Worm (Caenorhabditis elegans) whole organism, L1 larva: ENCODE results near the gene hil-7.

Experiments used
- C04F5.9 ChIP-seq: sonication (generic microtip); optimal IDR thresholded peaks from 2 replicates; lab custom pipeline; 2016; ENCODE audit warnings: missing genetic modification characterization, missing compliant biosample characterization
- C34B4.2 ChIP-seq: sonication (generic microtip); optimal IDR thresholded peaks from 2 replicates; lab custom pipeline; 2017; ENCODE audit warnings: mild to moderate bottlenecking, missing genetic modification characterization, missing compliant biosample characterization
- alr-1 ChIP-seq: fragments of 200-800 bp; sonication (Bioruptor generic); optimal IDR thresholded peaks from 2 replicates; lab custom pipeline; 2018; ENCODE audit warnings: borderline replicate concordance, mild to moderate bottlenecking, missing genetic modification characterization, missing compliant biosample characterization
- blmp-1 ChIP-seq: fragments of 150-350 bp; optimal IDR thresholded peaks from 2 replicates; lab custom pipeline; 2014; ENCODE audit warnings: missing biosample characterization, missing genetic modification characterization
- ceh-63 ChIP-seq: fragments of 200-800 bp; sonication (Bioruptor generic); optimal IDR thresholded peaks from 2 replicates; lab custom pipeline; 2018; ENCODE audit warnings: mild to moderate bottlenecking, missing genetic modification characterization, missing compliant biosample characterization
- ceh-82 ChIP-seq, 3 experiments: fragments of 150-350 bp in 1 of 3; sonication (generic microtip) in 2 of 3; optimal IDR thresholded peaks; 2 replicates each; lab custom pipeline; 2014 to 2017; ENCODE audit warnings: missing biosample characterization in 3 of 3, missing genetic modification characterization in 3 of 3
- dsc-1 ChIP-seq: sonication (generic microtip); optimal IDR thresholded peaks from 2 replicates; lab custom pipeline; 2016; ENCODE audit warnings: mild to moderate bottlenecking, missing genetic modification characterization, missing compliant biosample characterization
- efl-1 ChIP-seq, 4 experiments: fragments of 150-350 bp; optimal IDR thresholded peaks in 3 of 4; peaks in 1 of 4; 1 replicate in 1 of 4; 2 replicates in 3 of 4; lab custom pipeline; 2014; ENCODE audit warnings: missing biosample characterization in 2 of 4, missing genetic modification characterization in 2 of 4, missing genetic modification reagents in 2 of 4
- efl-3 ChIP-seq: fragments of 200-800 bp; sonication (Bioruptor generic); optimal IDR thresholded peaks from 2 replicates; lab custom pipeline; 2018; ENCODE audit warnings: mild to moderate bottlenecking, missing genetic modification characterization, missing compliant biosample characterization
- egl-27 ChIP-seq, 2 experiments: fragments of 150-350 bp in 1 of 2; sonication (generic microtip); optimal IDR thresholded peaks; 3 replicates each; lab custom pipeline; 2017 to 2018; ENCODE audit warnings: missing biosample characterization in 2 of 2, missing genetic modification characterization in 2 of 2, missing genetic modification reagents in 2 of 2
- elt-3 ChIP-seq, 6 experiments: fragments of 150-350 bp in 1 of 6; sonication (generic microtip); optimal IDR thresholded peaks; 2 replicates each; lab custom pipeline; 2017 to 2018; ENCODE audit warnings: missing biosample characterization in 6 of 6, missing genetic modification characterization in 6 of 6, inconsistent platforms in 1 of 6
- fkh-10 ChIP-seq: sonication (generic microtip); optimal IDR thresholded peaks from 2 replicates; lab custom pipeline; 2017; ENCODE audit warnings: missing biosample characterization, missing genetic modification reagents, missing genetic modification characterization
- grh-1 ChIP-seq: fragments of 200-800 bp; sonication (Bioruptor generic); IDR thresholded peaks from 2 replicates; pipeline ENCODE4 v1.3.6; 2022; ENCODE audit warnings: missing genetic modification reagents, missing genetic modification characterization, missing compliant biosample characterization
- hlh-17 ChIP-seq: fragments of 200-800 bp; sonication (Bioruptor generic); optimal IDR thresholded peaks from 2 replicates; lab custom pipeline; 2018; ENCODE audit warnings: missing genetic modification characterization, mild to moderate bottlenecking, missing compliant biosample characterization, moderate library complexity, borderline replicate concordance
- hlh-4 ChIP-seq: sonication (generic microtip); optimal IDR thresholded peaks from 2 replicates; lab custom pipeline; 2016; ENCODE audit warnings: mild to moderate bottlenecking, missing genetic modification characterization, missing compliant biosample characterization
- irx-1 ChIP-seq: sonication (generic microtip); optimal IDR thresholded peaks from 2 replicates; lab custom pipeline; 2016; ENCODE audit warnings: missing genetic modification characterization, missing compliant biosample characterization
- lin-13 ChIP-seq: fragments of 150-350 bp; optimal IDR thresholded peaks from 2 replicates; lab custom pipeline; 2014; ENCODE audit warnings: missing biosample characterization, missing genetic modification reagents, missing genetic modification characterization
- lin-14 ChIP-seq: fragments of 200-800 bp; sonication (Bioruptor generic); optimal IDR thresholded peaks from 2 replicates; lab custom pipeline; 2018; ENCODE audit warnings: mild to moderate bottlenecking, missing genetic modification characterization, moderate library complexity, missing compliant biosample characterization
- lin-35 ChIP-seq, 2 experiments: fragments of 150-350 bp; optimal IDR thresholded peaks; 2 replicates each; lab custom pipeline; 2014; ENCODE audit warnings: missing biosample characterization in 2 of 2, missing genetic modification characterization in 2 of 2, missing genetic modification reagents in 2 of 2
- lsy-2 ChIP-seq, 2 experiments: fragments of 150-350 bp; optimal IDR thresholded peaks; 2 replicates each; lab custom pipeline; 2014; ENCODE audit warnings: missing biosample characterization in 2 of 2, missing genetic modification characterization in 2 of 2
- mef-2 ChIP-seq: fragments of 150-350 bp; optimal IDR thresholded peaks from 2 replicates; lab custom pipeline; 2014; ENCODE audit warnings: missing biosample characterization, missing genetic modification characterization
- mep-1 ChIP-seq: fragments of 150-350 bp; optimal IDR thresholded peaks from 2 replicates; lab custom pipeline; 2014; ENCODE audit warnings: missing biosample characterization, missing genetic modification characterization
- nhr-11 ChIP-seq: fragments of 150-350 bp; optimal IDR thresholded peaks from 2 replicates; lab custom pipeline; 2014; ENCODE audit warnings: missing biosample characterization, missing genetic modification characterization
- nhr-12 ChIP-seq: sonication (generic microtip); optimal IDR thresholded peaks from 2 replicates; lab custom pipeline; 2017; ENCODE audit warnings: missing biosample characterization, missing genetic modification characterization
- nhr-20 ChIP-seq: sonication (generic microtip); optimal IDR thresholded peaks from 2 replicates; lab custom pipeline; 2016; ENCODE audit warnings: mild to moderate bottlenecking, missing genetic modification characterization, missing compliant biosample characterization
- nhr-237 ChIP-seq: fragments of 150-350 bp; optimal IDR thresholded peaks from 2 replicates; lab custom pipeline; 2014; ENCODE audit warnings: missing biosample characterization, missing genetic modification characterization
- nhr-47 ChIP-seq: sonication (generic microtip); optimal IDR thresholded peaks from 2 replicates; lab custom pipeline; 2016; ENCODE audit warnings: mild to moderate bottlenecking, missing genetic modification characterization, moderate library complexity, missing compliant biosample characterization
- nhr-71 ChIP-seq: sonication (generic microtip); optimal IDR thresholded peaks from 2 replicates; lab custom pipeline; 2016; ENCODE audit warnings: mild to moderate bottlenecking, missing genetic modification characterization, moderate library complexity, missing compliant biosample characterization
- nhr-77 ChIP-seq: fragments of 150-350 bp; optimal IDR thresholded peaks from 2 replicates; lab custom pipeline; 2014; ENCODE audit warnings: missing biosample characterization, missing genetic modification characterization
- nhr-85 ChIP-seq: sonication (generic microtip); peaks from one replicate; lab custom pipeline; 2016; ENCODE audit warnings: missing genetic modification characterization, inconsistent platforms, missing compliant biosample characterization
- nhr-90 ChIP-seq: sonication (generic microtip); optimal IDR thresholded peaks from 2 replicates; lab custom pipeline; 2016; ENCODE audit warnings: mild to moderate bottlenecking, missing genetic modification characterization, missing compliant biosample characterization; ENCODE audit not compliant: poor library complexity
- pag-3 ChIP-seq: sonication (generic microtip); optimal IDR thresholded peaks from 2 replicates; lab custom pipeline; 2017; ENCODE audit warnings: missing genetic modification characterization, mild to moderate bottlenecking, missing compliant biosample characterization, antibody characterized with exemption, borderline replicate concordance; ENCODE audit not compliant: insufficient read depth
- pax-3 ChIP-seq: fragments of 200-800 bp; sonication (Bioruptor generic); optimal IDR thresholded peaks from 2 replicates; lab custom pipeline; 2018; ENCODE audit warnings: mild to moderate bottlenecking, missing genetic modification characterization, moderate library complexity, missing compliant biosample characterization
- skn-1 ChIP-seq: fragments of 150-350 bp; optimal IDR thresholded peaks from 2 replicates; lab custom pipeline; 2014; ENCODE audit warnings: missing biosample characterization, missing genetic modification characterization
- snpc-4 ChIP-seq: fragments of 150-350 bp; optimal IDR thresholded peaks from 2 replicates; lab custom pipeline; 2014; ENCODE audit warnings: missing biosample characterization, missing genetic modification characterization
- snu-23 ChIP-seq: sonication (generic microtip); optimal IDR thresholded peaks from 2 replicates; lab custom pipeline; 2016; ENCODE audit warnings: missing genetic modification characterization, missing compliant biosample characterization
- sptf-1 ChIP-seq: fragments of 150-350 bp; optimal IDR thresholded peaks from 2 replicates; lab custom pipeline; 2014; ENCODE audit warnings: missing biosample characterization, missing genetic modification characterization
- tbx-2 ChIP-seq: sonication (generic microtip); optimal IDR thresholded peaks from 2 replicates; lab custom pipeline; 2016; ENCODE audit warnings: missing genetic modification characterization, missing compliant biosample characterization
- ztf-4 ChIP-seq: fragments of 150-350 bp; optimal IDR thresholded peaks from 2 replicates; lab custom pipeline; 2014; ENCODE audit warnings: missing biosample characterization, missing genetic modification characterization

Gene hil-7

ce11 chrIV:6652479-6653022, 6.4 kb downstream of the hil-7 start:
- TF ChIP-seq ceh-63 (GFP tag; lab: Kevin White, UChicago), result no peak
- no peak for TF ChIP-seq nhr-85
- TF ChIP-seq pag-3 (tag; lab: Kevin White, UChicago), result peak; percentile 64
- TF ChIP-seq lin-14 (GFP tag; lab: Kevin White, UChicago), result peak; percentile 52
- TF ChIP-seq elt-3 (tag; optimal IDR thresholded peaks at IDR 0.05; lab: Kevin White, UChicago), result peak in 4 of 6 experiments; percentile 73 to 89 (median 84)
- no peak for TF ChIP-seq efl-1 (optimal IDR thresholded peaks at IDR 0.05; lab: Kevin White, UChicago)
- TF ChIP-seq efl-1 (GFP tag; optimal IDR thresholded peaks at IDR 0.05 in 1 of 2; lab: Kevin White, UChicago), result peak in 1 of 2 experiments; percentile 77
- TF ChIP-seq blmp-1 (tag; lab: Kevin White, UChicago), result peak; percentile 87
- TF ChIP-seq nhr-20 (tag; lab: Kevin White, UChicago), result peak; percentile 2

- TF ChIP-seq nhr-71 (tag; lab: Kevin White, UChicago) (no peak), blmp-1 (tag; lab: Kevin White, UChicago) (peak; percentile 81), lin-35 (GFP tag; optimal IDR thresholded peaks at IDR 0.05; lab: Kevin White, UChicago) (peak in 1 of 2 experiments; percentile 35), nhr-85 (peak; percentile 84), lin-14 (GFP tag; lab: Kevin White, UChicago) (peak; percentile 64), mep-1 (tag; lab: Kevin White, UChicago) (peak; percentile 28), hlh-17 (GFP tag; lab: Kevin White, UChicago) (no peak), elt-3 (tag; optimal IDR thresholded peaks at IDR 0.05; lab: Kevin White, UChicago) (peak in 1 of 6 experiments; percentile 42), pag-3 (tag; lab: Kevin White, UChicago) (peak; percentile 3), ztf-4 (tag; lab: Kevin White, UChicago) (peak; percentile 15), grh-1 (GFP tag; lab: Robert Waterston, UW) (0 out of 2 replicates have a peak, but pooled peaks have one; percentile 23), mef-2 (tag; lab: Kevin White, UChicago) (no peak)
- TF ChIP-seq, all 84 proteins: peak for 9
These were observed 7.6 kb downstream of the hil-7 start for ce11 chrIV:6653663-6654201.

ce11 chrIV:6655747-6656146, 9.6 kb downstream of the hil-7 start:
- TF ChIP-seq snpc-4 (tag; lab: Kevin White, UChicago), result no peak
- no peak for TF ChIP-seq irx-1 (tag; lab: Kevin White, UChicago)
- no peak for TF ChIP-seq lsy-2 (tag; optimal IDR thresholded peaks at IDR 0.05; lab: Kevin White, UChicago)
- TF ChIP-seq lin-35 (GFP tag; optimal IDR thresholded peaks at IDR 0.05; lab: Kevin White, UChicago), result peak in 1 of 2 experiments; percentile 34
- peak; percentile 82 for TF ChIP-seq blmp-1 (tag; lab: Kevin White, UChicago)
- no peak for TF ChIP-seq grh-1 (GFP tag; lab: Robert Waterston, UW)
- TF ChIP-seq ztf-4 (tag; lab: Kevin White, UChicago), result peak; percentile 18
- TF ChIP-seq elt-3 (tag; optimal IDR thresholded peaks at IDR 0.05; lab: Kevin White, UChicago), result peak in 3 of 6 experiments; percentile 1 to 63 (median 28)
- peak; percentile 65 for TF ChIP-seq nhr-85
- TF ChIP-seq lin-14 (GFP tag; lab: Kevin White, UChicago), result peak; percentile 60
- no peak for TF ChIP-seq C34B4.2 (tag; lab: Kevin White, UChicago)
- TF ChIP-seq, all 84 proteins: peak for 6

- TF ChIP-seq sptf-1 (tag; lab: Kevin White, UChicago), result no peak
- TF ChIP-seq lin-14 (GFP tag; lab: Kevin White, UChicago), result peak; percentile 61
- peak; percentile 36 for TF ChIP-seq mep-1 (tag; lab: Kevin White, UChicago)
- TF ChIP-seq hlh-4 (tag; lab: Kevin White, UChicago), result no peak
- no peak for TF ChIP-seq dsc-1
- peak; percentile 38; the same call in 1 of the 2 replicates for TF ChIP-seq grh-1 (GFP tag; lab: Robert Waterston, UW)
- TF ChIP-seq skn-1, result no peak
- TF ChIP-seq elt-3 (tag; optimal IDR thresholded peaks at IDR 0.05; lab: Kevin White, UChicago), result peak; percentile 55 to 88 (median 74)
- TF ChIP-seq alr-1 (tag; lab: Kevin White, UChicago), result no peak
- no peak for TF ChIP-seq egl-27 (tag; optimal IDR thresholded peaks at IDR 0.05; lab: Kevin White, UChicago)
- TF ChIP-seq C04F5.9 (tag; lab: Kevin White, UChicago), result no peak
- peak; percentile 78 for TF ChIP-seq nhr-85
- TF ChIP-seq tbx-2 (tag; lab: Kevin White, UChicago), result no peak
- TF ChIP-seq nhr-20 (tag; lab: Kevin White, UChicago), result peak; percentile 45
- no peak for TF ChIP-seq pax-3
- no peak for TF ChIP-seq nhr-237 (tag; lab: Kevin White, UChicago)
- no peak for TF ChIP-seq ceh-82 (tag; optimal IDR thresholded peaks at IDR 0.05; lab: Kevin White, UChicago)
- TF ChIP-seq fkh-10 (GFP tag; lab: Kevin White, UChicago), result no peak
- TF ChIP-seq nhr-90 (tag; lab: Kevin White, UChicago), result peak; percentile 10
- no peak for TF ChIP-seq lin-13 (GFP tag; lab: Kevin White, UChicago)
- TF ChIP-seq nhr-71 (tag; lab: Kevin White, UChicago), result peak; percentile 30
- no peak for TF ChIP-seq nhr-47 (tag; lab: Kevin White, UChicago)
- no peak for TF ChIP-seq efl-3 (GFP tag; lab: Kevin White, UChicago)
- peak; percentile 40 for TF ChIP-seq snu-23
- no peak for TF ChIP-seq nhr-11 (tag; lab: Kevin White, UChicago)
- peak; percentile 96 for TF ChIP-seq blmp-1 (tag; lab: Kevin White, UChicago)
- no peak for TF ChIP-seq nhr-12
- TF ChIP-seq nhr-77 (tag; lab: Kevin White, UChicago), result no peak
These were observed 11.5 kb downstream of the hil-7 start, which contains the start of gene C01B10.11 for ce11 chrIV:6657519-6658031. Gene C01B10.11 (plus strand): TSS chrIV:6657981.
